Fruit fly (Drosophila melanogaster): Measurements from ENCODE around the gene CG13674.
"Not testable (repeated sequence)": the region's sequence is repeated elsewhere in the genome, so short reads cannot be mapped to it uniquely, and the experiment has no call there.

CG13674 gene

dm6 chr3L:8218883-8219282 lies at the start of gene CG13674:
TSS of gene CG13674 (minus strand) at chr3L:8218983.
- TF ChIP-seq Sin3A (optimal IDR thresholded peaks at IDR 0.05) (no peak), ttk (optimal IDR thresholded peaks at IDR 0.05) (no peak), h (optimal IDR thresholded peaks at IDR 0.05) (no peak), psq (optimal IDR thresholded peaks at IDR 0.05) (no peak), insv (optimal IDR thresholded peaks at IDR 0.05) (no peak), Myc (optimal IDR thresholded peaks at IDR 0.05) (no peak)

dm6 chr3L:8240932-8241331 lies 22.1 kb upstream of the CG13674 start:
- no peak for TF ChIP-seq Myc (optimal IDR thresholded peaks at IDR 0.05)
- TF ChIP-seq insv (optimal IDR thresholded peaks at IDR 0.05), result no peak
- no peak for TF ChIP-seq h (optimal IDR thresholded peaks at IDR 0.05)
- TF ChIP-seq ttk (optimal IDR thresholded peaks at IDR 0.05), result no peak
- TF ChIP-seq Sin3A (optimal IDR thresholded peaks at IDR 0.05), result no peak
- TF ChIP-seq psq (optimal IDR thresholded peaks at IDR 0.05), result no peak

dm6 chr3L:8240501-8240900 lies 21.7 kb upstream of the CG13674 start, which contains the start of gene CG7213:
TSS of gene CG7213 (minus strand) at chr3L:8240601.
- no peak for TF ChIP-seq ttk (optimal IDR thresholded peaks at IDR 0.05)
- TF ChIP-seq Myc (optimal IDR thresholded peaks at IDR 0.05), result no peak
- TF ChIP-seq psq (optimal IDR thresholded peaks at IDR 0.05), result no peak
- no peak for TF ChIP-seq h (optimal IDR thresholded peaks at IDR 0.05)
- no peak for TF ChIP-seq Sin3A (optimal IDR thresholded peaks at IDR 0.05)
- no peak for TF ChIP-seq insv (optimal IDR thresholded peaks at IDR 0.05)

- not testable (repeated sequence) for TF ChIP-seq h, insv, Myc (optimal IDR thresholded peaks at IDR 0.05)
Observed at dm6 chr3L:8238347-8238746, 19.6 kb upstream of the CG13674 start, which contains the start of gene Dscam4. TSS of gene Dscam4 (plus strand) at chr3L:8238647.

dm6 chr3L:8228924-8229323 lies 10.1 kb upstream of the CG13674 start, which contains the start of gene eIF4E3:
TSS of gene eIF4E3 (plus strand) at chr3L:8229224.
- TF ChIP-seq Sin3A (optimal IDR thresholded peaks at IDR 0.05) (no peak), insv (optimal IDR thresholded peaks at IDR 0.05) (no peak), ttk (optimal IDR thresholded peaks at IDR 0.05) (no peak), Myc (optimal IDR thresholded peaks at IDR 0.05) (no peak), h (optimal IDR thresholded peaks at IDR 0.05) (no peak), psq (optimal IDR thresholded peaks at IDR 0.05) (no peak)

- TF ChIP-seq Myc (optimal IDR thresholded peaks at IDR 0.05) (no peak), h (optimal IDR thresholded peaks at IDR 0.05) (no peak), insv (optimal IDR thresholded peaks at IDR 0.05) (no peak), Sin3A (optimal IDR thresholded peaks at IDR 0.05) (no peak), psq (optimal IDR thresholded peaks at IDR 0.05) (no peak), ttk (optimal IDR thresholded peaks at IDR 0.05) (no peak)
Observed at dm6 chr3L:8221835-8222234, 3.1 kb upstream of the CG13674 start, which contains the start of gene CG13678. TSS of gene CG13678 (plus strand) at chr3L:8222141.

- TF ChIP-seq Sin3A (optimal IDR thresholded peaks at IDR 0.05), result no peak
- TF ChIP-seq h (optimal IDR thresholded peaks at IDR 0.05), result no peak
- TF ChIP-seq insv (optimal IDR thresholded peaks at IDR 0.05), result no peak
- TF ChIP-seq psq (optimal IDR thresholded peaks at IDR 0.05), result no peak
- TF ChIP-seq ttk (optimal IDR thresholded peaks at IDR 0.05), result no peak
- no peak for TF ChIP-seq Myc (optimal IDR thresholded peaks at IDR 0.05)
Observed at dm6 chr3L:8219687-8220086, 904 bp upstream of the CG13674 start.

dm6 chr3L:8214980-8215379 lies 3.8 kb downstream of the CG13674 start, which contains the start of gene CG8012:
TSS of gene CG8012 (plus strand) at chr3L:8215280.
- TF ChIP-seq insv (optimal IDR thresholded peaks at IDR 0.05), result no peak
- TF ChIP-seq Sin3A (optimal IDR thresholded peaks at IDR 0.05), result no peak
- TF ChIP-seq psq (optimal IDR thresholded peaks at IDR 0.05), result no peak
- no peak for TF ChIP-seq h (optimal IDR thresholded peaks at IDR 0.05)
- no peak for TF ChIP-seq ttk (optimal IDR thresholded peaks at IDR 0.05)
- no peak for TF ChIP-seq Myc (optimal IDR thresholded peaks at IDR 0.05)

- TF ChIP-seq Sin3A (optimal IDR thresholded peaks at IDR 0.05), result no peak
- TF ChIP-seq Myc (optimal IDR thresholded peaks at IDR 0.05), result no peak
- no peak for TF ChIP-seq h (optimal IDR thresholded peaks at IDR 0.05)
- TF ChIP-seq insv (optimal IDR thresholded peaks at IDR 0.05), result no peak
- no peak for TF ChIP-seq ttk (optimal IDR thresholded peaks at IDR 0.05)
- no peak for TF ChIP-seq psq (optimal IDR thresholded peaks at IDR 0.05)
Observed at dm6 chr3L:8211590-8211989, 7.2 kb downstream of the CG13674 start, which contains the start of gene CG8006. TSS of gene CG8006 (plus strand) at chr3L:8211890.

dm6 chr3L:8210596-8210995 lies 8.2 kb downstream of the CG13674 start, which contains the start of gene tut:
TSS of gene tut (minus strand) at chr3L:8210743.
- TF ChIP-seq ttk (optimal IDR thresholded peaks at IDR 0.05) (no peak), Myc (optimal IDR thresholded peaks at IDR 0.05) (no peak), Sin3A (optimal IDR thresholded peaks at IDR 0.05) (no peak), insv (optimal IDR thresholded peaks at IDR 0.05) (no peak)

- TF ChIP-seq insv (optimal IDR thresholded peaks at IDR 0.05) (no peak), h (optimal IDR thresholded peaks at IDR 0.05) (no peak), psq (optimal IDR thresholded peaks at IDR 0.05) (no peak), ttk (optimal IDR thresholded peaks at IDR 0.05) (no peak), Myc (optimal IDR thresholded peaks at IDR 0.05) (no peak), Sin3A (optimal IDR thresholded peaks at IDR 0.05) (no peak)
Observed at dm6 chr3L:8202317-8202842, 16.4 kb downstream of the CG13674 start, which contains the start of the genes CG7366 and CG13679. TSS of gene CG7366 (minus strand) at chr3L:8202417. TSS of gene CG13679 (plus strand) at chr3L:8202792.

- TF ChIP-seq insv (optimal IDR thresholded peaks at IDR 0.05), result no peak
- TF ChIP-seq h (optimal IDR thresholded peaks at IDR 0.05), result no peak
- no peak for TF ChIP-seq Sin3A (optimal IDR thresholded peaks at IDR 0.05)
- no peak for TF ChIP-seq Myc (optimal IDR thresholded peaks at IDR 0.05)
- TF ChIP-seq ttk (optimal IDR thresholded peaks at IDR 0.05), result no peak
- no peak for TF ChIP-seq psq (optimal IDR thresholded peaks at IDR 0.05)
Observed at dm6 chr3L:8197779-8198279, 21.0 kb downstream of the CG13674 start, which contains the start of the genes UbcE2M and Dhps. TSS of gene UbcE2M (minus strand) at chr3L:8197987. TSS of gene Dhps (plus strand) at chr3L:8198207.

All from Kc167 (cell line).